Fruit fly (Drosophila melanogaster) whole organism, prepupa: ENCODE data around the gene CG3588.

ENCODE experiments used
- CG10669 ChIP-seq: fragments of 200-800 bp; sonication (Bioruptor generic); optimal IDR thresholded peaks from 3 replicates; lab custom pipeline; 2018; ENCODE audit warnings: missing biosample characterization, mild to moderate bottlenecking, missing genetic modification characterization, moderate library complexity
- CG11294 ChIP-seq: fragments of 200-800 bp; sonication (Bioruptor generic); IDR thresholded peaks from 2 replicates; pipeline ENCODE4 v1.3.6; 2022; ENCODE audit warnings: missing biosample characterization, missing genetic modification characterization
- CG11902 ChIP-seq: fragments of 200-800 bp; sonication (Bioruptor generic); optimal IDR thresholded peaks from 3 replicates; lab custom pipeline; 2016; ENCODE audit warnings: missing biosample characterization, missing genetic modification characterization
- CG1621 ChIP-seq: fragments of 200-800 bp; sonication (Bioruptor generic); optimal IDR thresholded peaks from 3 replicates; lab custom pipeline; 2018; ENCODE audit warnings: missing biosample characterization, mild to moderate bottlenecking, missing genetic modification characterization
- CG16779 ChIP-seq: fragments of 200-800 bp; sonication (Bioruptor generic); optimal IDR thresholded peaks from 3 replicates; lab custom pipeline; 2017; ENCODE audit warnings: missing biosample characterization, mild to moderate bottlenecking, missing genetic modification characterization
- CG3032 ChIP-seq: fragments of 200-800 bp; optimal IDR thresholded peaks from 2 replicates; lab custom pipeline; 2019; ENCODE audit warnings: missing biosample characterization, mild to moderate bottlenecking, missing genetic modification characterization, moderate library complexity
- CG31627 ChIP-seq: fragments of 200-800 bp; sonication (Bioruptor generic); optimal IDR thresholded peaks from 3 replicates; lab custom pipeline; 2016; ENCODE audit warnings: missing biosample characterization, missing genetic modification characterization
- CG32006 ChIP-seq: fragments of 200-800 bp; sonication (Bioruptor generic); optimal IDR thresholded peaks from 3 replicates; lab custom pipeline; 2017; ENCODE audit warnings: missing biosample characterization, mild to moderate bottlenecking, missing genetic modification characterization
- CG3919 ChIP-seq: fragments of 200-800 bp; sonication (Bioruptor generic); optimal IDR thresholded peaks from 3 replicates; lab custom pipeline; 2016; ENCODE audit warnings: missing biosample characterization, missing genetic modification characterization
- CG4318 ChIP-seq: fragments of 200-800 bp; sonication (Bioruptor generic); optimal IDR thresholded peaks from 3 replicates; lab custom pipeline; 2017; ENCODE audit warnings: missing biosample characterization, mild to moderate bottlenecking, missing genetic modification characterization
- CG6163 ChIP-seq: fragments of 200-800 bp; sonication (Bioruptor generic); IDR thresholded peaks from 3 replicates; pipeline ENCODE4 v1.3.6; 2022; ENCODE audit warnings: missing biosample characterization, missing genetic modification characterization
- CG6792 ChIP-seq: fragments of 200-800 bp; sonication (Bioruptor generic); optimal IDR thresholded peaks from 3 replicates; lab custom pipeline; 2016; ENCODE audit warnings: missing biosample characterization, missing genetic modification characterization
- CG6808 ChIP-seq: fragments of 200-800 bp; sonication (Bioruptor generic); optimal IDR thresholded peaks from 3 replicates; lab custom pipeline; 2017; ENCODE audit warnings: missing biosample characterization, missing genetic modification characterization, mild to moderate bottlenecking, moderate library complexity, missing genetic modification reagents
- CG8632 ChIP-seq: fragments of 200-800 bp; sonication (Bioruptor generic); optimal IDR thresholded peaks from 3 replicates; lab custom pipeline; 2016; ENCODE audit warnings: missing biosample characterization, missing genetic modification characterization
- Eip75B ChIP-seq: fragments of 200-800 bp; sonication (Bioruptor generic); optimal IDR thresholded peaks from 3 replicates; lab custom pipeline; 2016; ENCODE audit warnings: missing biosample characterization, missing genetic modification characterization
- Eip78C ChIP-seq: fragments of 200-800 bp; sonication (Bioruptor generic); peaks from one replicate; lab custom pipeline; 2016; ENCODE audit warnings: missing biosample characterization, missing genetic modification characterization
- Eip93F ChIP-seq: fragments of 200-800 bp; sonication (Bioruptor generic); optimal IDR thresholded peaks from 2 replicates; lab custom pipeline; 2016; ENCODE audit warnings: missing biosample characterization, mild to moderate bottlenecking, missing genetic modification characterization
- Ets21C ChIP-seq: fragments of 200-800 bp; sonication (Bioruptor generic); optimal IDR thresholded peaks from 3 replicates; lab custom pipeline; 2016; ENCODE audit warnings: missing biosample characterization, missing genetic modification characterization
- Ets96B ChIP-seq: fragments of 200-800 bp; optimal IDR thresholded peaks from 2 replicates; lab custom pipeline; 2019; ENCODE audit warnings: missing biosample characterization, mild to moderate bottlenecking, missing genetic modification characterization, moderate library complexity
- Hr39 ChIP-seq: fragments of 200-800 bp; sonication (Bioruptor generic); optimal IDR thresholded peaks from 2 replicates; lab custom pipeline; 2016; ENCODE audit warnings: missing biosample characterization, missing genetic modification characterization
- Smox ChIP-seq: fragments of 200-800 bp; sonication (Bioruptor generic); optimal IDR thresholded peaks from 3 replicates; lab custom pipeline; 2016; ENCODE audit warnings: missing biosample characterization, missing genetic modification characterization
- Sox102F ChIP-seq: fragments of 200-800 bp; sonication (Bioruptor generic); optimal IDR thresholded peaks from 2 replicates; lab custom pipeline; 2016; ENCODE audit warnings: missing biosample characterization, mild to moderate bottlenecking, missing genetic modification characterization
- Sox14 ChIP-seq: fragments of 200-800 bp; sonication (Bioruptor generic); optimal IDR thresholded peaks from 3 replicates; lab custom pipeline; 2016; ENCODE audit warnings: missing biosample characterization, missing genetic modification characterization
- acj6 ChIP-seq: fragments of 200-800 bp; sonication (Bioruptor generic); optimal IDR thresholded peaks from 3 replicates; lab custom pipeline; 2016; ENCODE audit warnings: missing biosample characterization, missing genetic modification characterization
- cyc ChIP-seq: fragments of 200-800 bp; sonication (Bioruptor generic); optimal IDR thresholded peaks from 3 replicates; lab custom pipeline; 2016; ENCODE audit warnings: missing biosample characterization, missing genetic modification characterization
- eg ChIP-seq: fragments of 200-800 bp; sonication (Bioruptor generic); IDR thresholded peaks from 3 replicates; pipeline ENCODE4 v1.3.6; 2022; ENCODE audit warnings: missing biosample characterization, missing genetic modification characterization
- fkh ChIP-seq: fragments of 200-800 bp; sonication (Bioruptor generic); optimal IDR thresholded peaks from 3 replicates; lab custom pipeline; 2017; ENCODE audit warnings: missing biosample characterization, mild to moderate bottlenecking, missing genetic modification characterization, moderate library complexity
- lz ChIP-seq: fragments of 200-800 bp; sonication (Bioruptor generic); optimal IDR thresholded peaks from 3 replicates; lab custom pipeline; 2016; ENCODE audit warnings: missing biosample characterization, missing genetic modification characterization
- net ChIP-seq: fragments of 200-800 bp; sonication (Bioruptor generic); optimal IDR thresholded peaks from 3 replicates; lab custom pipeline; 2016; ENCODE audit warnings: missing biosample characterization, missing genetic modification characterization
- spab ChIP-seq: fragments of 200-800 bp; sonication (Bioruptor generic); optimal IDR thresholded peaks from 2 replicates; lab custom pipeline; 2017; ENCODE audit warnings: missing biosample characterization, mild to moderate bottlenecking, missing genetic modification characterization, missing genetic modification reagents
- ss ChIP-seq, 2 experiments: fragments of 200-800 bp; sonication (Bioruptor generic); optimal IDR thresholded peaks; 2 replicates in 1 of 2; 3 replicates in 1 of 2; lab custom pipeline; 2017 to 2018; ENCODE audit warnings: mild to moderate bottlenecking in 2 of 2, missing biosample characterization in 2 of 2, missing genetic modification characterization in 2 of 2, moderate library complexity in 1 of 2
- svp ChIP-seq: fragments of 200-800 bp; sonication (Bioruptor generic); peaks from one replicate; lab custom pipeline; 2016; ENCODE audit warnings: missing biosample characterization, missing genetic modification characterization
- vri ChIP-seq: fragments of 200-800 bp; sonication (Bioruptor generic); optimal IDR thresholded peaks from 3 replicates; lab custom pipeline; 2016; ENCODE audit warnings: missing biosample characterization, mild to moderate bottlenecking, missing genetic modification characterization

CG3588 gene

DNA sequence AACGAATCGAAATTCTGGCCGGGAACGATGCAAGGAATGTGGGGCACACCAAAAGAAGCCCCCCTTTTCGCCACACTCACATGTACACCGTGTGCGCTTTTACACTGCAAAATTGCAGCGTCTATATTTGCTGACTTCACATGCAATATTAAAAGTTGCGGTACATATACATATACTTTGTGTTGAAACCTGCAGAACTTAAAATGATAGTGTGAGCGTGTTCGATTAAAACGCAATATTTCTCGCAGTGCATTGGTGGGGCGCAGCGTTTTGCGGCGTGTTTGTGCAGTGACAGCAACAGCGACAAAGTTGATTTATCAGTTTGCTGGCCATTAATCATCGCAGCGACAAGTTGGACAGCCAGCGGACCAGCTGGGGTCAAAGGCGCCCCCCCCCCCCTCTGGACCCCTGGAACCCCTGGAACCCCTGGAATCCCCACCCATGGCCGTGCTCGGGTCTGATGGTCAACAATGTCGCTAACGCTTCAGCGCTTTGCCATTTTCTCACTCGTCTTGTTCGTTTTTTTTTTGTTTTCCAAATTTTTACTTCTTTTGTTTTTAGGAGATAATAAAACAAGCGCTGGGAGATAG lies 12.4 kb upstream of the CG3588 start (continued):
- TF ChIP-seq CG6163 (GFP tag; lab: Robert Waterston, UW) (no peak), lz (GFP tag; lab: Kevin White, UChicago) (peak; percentile 33), CG1621 (tag; lab: Kevin White, UChicago) (no peak), Ets21C (GFP tag; lab: Kevin White, UChicago) (peak; percentile 20), CG6792 (GFP tag; lab: Kevin White, UChicago) (peak; percentile 10), Sox14 (GFP tag; lab: Kevin White, UChicago) (peak; percentile 9), CG11902 (GFP tag; lab: Kevin White, UChicago) (no peak), CG32006 (GFP tag; lab: Kevin White, UChicago) (peak; percentile 10), vri (GFP tag; lab: Kevin White, UChicago) (no peak), Ets96B (tag; lab: Kevin White, UChicago) (peak; percentile 14), net (no peak), CG4318 (GFP tag; lab: Kevin White, UChicago) (no peak)

DNA sequence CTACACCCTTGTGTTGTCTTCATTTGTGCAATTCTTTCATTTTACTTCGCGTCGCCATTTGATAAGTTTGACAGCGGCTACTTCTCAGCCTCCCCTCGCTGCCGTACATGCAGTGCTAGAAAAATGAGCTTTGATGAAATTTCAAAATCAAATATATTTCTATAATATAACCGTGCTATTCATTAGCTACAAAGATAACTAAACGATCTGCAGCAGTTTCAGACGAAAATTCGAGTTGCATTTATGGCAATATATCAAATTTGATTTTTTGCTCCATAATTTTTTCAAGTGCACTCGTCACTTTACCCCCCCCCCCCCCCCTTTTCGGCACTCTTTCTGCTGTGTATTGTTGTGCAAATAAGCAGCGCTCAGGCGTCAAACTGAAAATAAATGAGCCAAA lies 7.0 kb upstream of the CG3588 start:
- TF ChIP-seq svp (GFP tag; lab: Kevin White, UChicago) (peak; percentile 42), CG11294 (GFP tag; lab: Robert Waterston, UW) (no peak), Eip78C (GFP tag; lab: Kevin White, UChicago) (peak; percentile 36), ss (GFP tag; optimal IDR thresholded peaks at IDR 0.05; lab: Kevin White, UChicago) (no peak)

DNA sequence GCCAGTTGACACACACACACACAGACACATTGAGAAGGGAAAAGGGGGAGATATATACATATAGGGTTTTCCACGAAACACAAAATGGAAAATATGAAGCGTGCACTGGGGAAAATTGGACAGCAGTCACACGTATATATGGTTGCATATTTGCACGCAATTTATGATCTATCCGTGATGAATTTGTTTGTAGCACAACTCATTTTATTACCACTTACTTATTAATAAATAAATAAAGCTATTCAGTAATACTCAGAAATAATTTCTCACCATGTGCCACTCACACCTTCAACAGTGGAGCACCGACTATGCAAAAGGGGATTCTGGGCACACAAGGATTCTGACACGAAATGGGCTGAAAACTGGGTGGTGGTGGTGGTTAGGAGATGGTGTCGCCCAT lies 5.5 kb upstream of the CG3588 start:
- TF ChIP-seq Sox14 (GFP tag; lab: Kevin White, UChicago): no peak
- TF ChIP-seq CG8632 (GFP tag; lab: Kevin White, UChicago): no peak
- TF ChIP-seq cyc: no peak
- TF ChIP-seq Ets96B (tag; lab: Kevin White, UChicago): peak; percentile 17
- no peak for TF ChIP-seq lz (GFP tag; lab: Kevin White, UChicago)
- TF ChIP-seq CG3032 (tag; lab: Kevin White, UChicago): peak; percentile 1
- TF ChIP-seq fkh (GFP tag; lab: Kevin White, UChicago): no peak
- TF ChIP-seq CG32006 (GFP tag; lab: Kevin White, UChicago): no peak
- peak; percentile 19 for TF ChIP-seq Eip78C (GFP tag; lab: Kevin White, UChicago)
- TF ChIP-seq eg (GFP tag; lab: Robert Waterston, UW): no peak

DNA sequence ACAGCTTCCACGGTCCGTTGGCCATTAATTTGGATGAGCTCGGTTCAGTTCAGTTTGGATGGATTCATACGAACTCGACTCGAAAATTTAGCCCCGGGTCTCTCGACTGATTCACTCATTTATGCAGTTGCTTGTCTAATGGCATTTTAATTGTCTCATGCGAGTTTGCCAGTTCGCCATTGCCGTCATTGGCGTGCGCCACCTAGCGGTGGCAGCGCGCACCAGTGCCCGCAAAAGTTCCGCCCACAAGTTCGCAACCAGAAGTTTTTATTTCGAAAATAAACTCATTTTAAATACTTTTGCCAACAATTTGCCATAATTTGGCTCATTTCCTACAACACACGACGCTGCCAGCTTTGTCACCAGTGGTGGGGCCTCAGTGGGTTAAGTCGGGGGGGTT lies 4.5 kb upstream of the CG3588 start:
- TF ChIP-seq Eip78C (GFP tag; lab: Kevin White, UChicago) (no peak), Hr39 (GFP tag; lab: Kevin White, UChicago) (no peak)

DNA sequence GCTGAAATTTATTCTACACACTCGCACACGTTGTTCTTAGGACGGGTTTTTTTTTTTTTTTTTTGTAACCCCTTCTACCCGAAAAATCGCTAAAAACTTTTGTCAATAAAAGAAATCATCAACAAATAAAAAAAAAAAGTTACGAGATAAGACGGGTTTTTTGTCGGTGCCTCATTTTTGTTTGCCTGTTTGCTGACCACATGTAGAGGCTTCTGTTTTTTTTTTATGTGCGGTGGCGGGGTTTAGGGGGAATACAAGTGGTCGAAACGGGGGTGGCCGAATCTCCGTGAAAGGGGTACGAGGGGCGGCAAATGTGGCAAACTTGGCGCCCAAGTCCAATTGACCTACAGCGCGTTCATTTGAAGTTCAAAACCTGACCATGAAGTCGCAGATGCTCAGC lies 1.0 kb upstream of the CG3588 start:
- TF ChIP-seq vri (GFP tag; lab: Kevin White, UChicago): peak; percentile 6
- no peak for TF ChIP-seq net
- no peak for TF ChIP-seq CG10669 (GFP tag; lab: Kevin White, UChicago)
- TF ChIP-seq Smox (GFP tag; lab: Kevin White, UChicago): no peak
- TF ChIP-seq fkh (GFP tag; lab: Kevin White, UChicago): peak; percentile 64

DNA sequence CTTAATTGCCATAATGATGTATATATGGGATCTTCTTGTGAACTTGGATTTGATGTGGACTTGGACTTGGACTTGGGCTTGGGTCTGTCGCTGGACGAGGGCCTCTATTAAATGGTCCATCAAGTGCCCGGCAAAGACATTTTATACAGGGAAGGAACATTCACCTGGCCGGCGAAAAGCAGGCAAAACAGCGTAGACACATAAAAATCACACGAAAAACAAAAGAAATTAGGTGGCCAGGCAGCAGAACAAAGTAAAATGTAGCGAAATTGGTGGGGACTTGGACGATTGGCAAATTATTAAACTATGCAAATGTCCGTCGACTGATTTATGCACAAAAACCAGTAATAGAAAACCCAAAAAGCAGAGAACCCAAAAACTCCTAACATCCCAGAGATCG lies 7.6 kb downstream of the CG3588 start, which contains the start of gene CG14424:
Gene CG14424, minus strand, starts transcription at position 101 of the 400 bp plus-strand sequence.
- TF ChIP-seq CG6163 (GFP tag; lab: Robert Waterston, UW) (no peak), spab (GFP tag; lab: Kevin White, UChicago) (no peak), CG3919 (GFP tag; lab: Kevin White, UChicago) (no peak), Eip75B (no peak), CG16779 (tag; lab: Kevin White, UChicago) (no peak), CG8632 (GFP tag; lab: Kevin White, UChicago) (no peak), CG32006 (GFP tag; lab: Kevin White, UChicago) (no peak), CG31627 (GFP tag; lab: Kevin White, UChicago) (no peak), fkh (GFP tag; lab: Kevin White, UChicago) (no peak), CG6808 (no peak), cyc (no peak), acj6 (GFP tag; lab: Kevin White, UChicago) (no peak), Eip78C (GFP tag; lab: Kevin White, UChicago) (no peak), svp (GFP tag; lab: Kevin White, UChicago) (no peak), ss (GFP tag; optimal IDR thresholded peaks at IDR 0.05; lab: Kevin White, UChicago) (no peak), Sox102F (GFP tag; lab: Kevin White, UChicago) (no peak), CG6792 (GFP tag; lab: Kevin White, UChicago) (no peak), Eip93F (GFP tag; lab: Kevin White, UChicago) (no peak)
